Worm (Caenorhabditis elegans) whole organism, L1 larva: Measurements from ENCODE around the gene msp-3.

Experiments
- C04F5.9 ChIP-seq: sonication (generic microtip); optimal IDR thresholded peaks from 2 replicates; lab custom pipeline; 2016; ENCODE audit warnings: missing genetic modification characterization, missing compliant biosample characterization
- aha-1 ChIP-seq: fragments of 150-350 bp; optimal IDR thresholded peaks from 2 replicates; lab custom pipeline; 2014; ENCODE audit warnings: missing biosample characterization, missing genetic modification characterization
- aly-2 ChIP-seq: fragments of 150-350 bp; optimal IDR thresholded peaks from 2 replicates; lab custom pipeline; 2014; ENCODE audit warnings: missing biosample characterization, missing genetic modification characterization
- blmp-1 ChIP-seq: fragments of 150-350 bp; optimal IDR thresholded peaks from 2 replicates; lab custom pipeline; 2014; ENCODE audit warnings: missing biosample characterization, missing genetic modification characterization
- ceh-8 ChIP-seq: fragments of 200-800 bp; sonication (Bioruptor generic); optimal IDR thresholded peaks from 2 replicates; lab custom pipeline; 2018; ENCODE audit warnings: mild to moderate bottlenecking, missing genetic modification characterization, moderate library complexity, missing compliant biosample characterization
- ceh-90 ChIP-seq: sonication (generic microtip); optimal IDR thresholded peaks from 2 replicates; lab custom pipeline; 2016; ENCODE audit warnings: missing genetic modification characterization, missing compliant biosample characterization
- dpl-1 ChIP-seq, 3 experiments: fragments of 150-350 bp in 2 of 3; sonication (generic microtip) in 1 of 3; optimal IDR thresholded peaks; 2 replicates each; lab custom pipeline; 2014 to 2017; ENCODE audit warnings: missing biosample characterization in 3 of 3, missing genetic modification characterization in 3 of 3, missing genetic modification reagents in 3 of 3
- efl-1 ChIP-seq, 4 experiments: fragments of 150-350 bp; optimal IDR thresholded peaks in 3 of 4; peaks in 1 of 4; 1 replicate in 1 of 4; 2 replicates in 3 of 4; lab custom pipeline; 2014; ENCODE audit warnings: missing biosample characterization in 2 of 4, missing genetic modification characterization in 2 of 4, missing genetic modification reagents in 2 of 4
- efl-3 ChIP-seq: fragments of 200-800 bp; sonication (Bioruptor generic); optimal IDR thresholded peaks from 2 replicates; lab custom pipeline; 2018; ENCODE audit warnings: mild to moderate bottlenecking, missing genetic modification characterization, missing compliant biosample characterization
- egl-13 ChIP-seq: sonication (generic microtip); optimal IDR thresholded peaks from 2 replicates; lab custom pipeline; 2016; ENCODE audit warnings: missing genotype, missing genetic modification reagents, missing genetic modification characterization, missing compliant biosample characterization
- elt-2 ChIP-seq: sonication (generic microtip); optimal IDR thresholded peaks from 2 replicates; lab custom pipeline; 2016; ENCODE audit warnings: missing genetic modification characterization, mild to moderate bottlenecking, inconsistent platforms, missing compliant biosample characterization, missing genetic modification reagents
- elt-3 ChIP-seq, 6 experiments: fragments of 150-350 bp in 1 of 6; sonication (generic microtip); optimal IDR thresholded peaks; 2 replicates each; lab custom pipeline; 2017 to 2018; ENCODE audit warnings: missing biosample characterization in 6 of 6, missing genetic modification characterization in 6 of 6, inconsistent platforms in 1 of 6
- ets-5 ChIP-seq: fragments of 200-800 bp; sonication (Bioruptor generic); IDR thresholded peaks from 2 replicates; pipeline ENCODE4 v1.3.6; 2022; ENCODE audit warnings: missing genetic modification characterization, missing compliant biosample characterization
- fkh-8 ChIP-seq: sonication (generic microtip); optimal IDR thresholded peaks from 2 replicates; lab custom pipeline; 2016; ENCODE audit warnings: mild to moderate bottlenecking, missing genetic modification characterization, missing compliant biosample characterization
- hlh-17 ChIP-seq: fragments of 200-800 bp; sonication (Bioruptor generic); optimal IDR thresholded peaks from 2 replicates; lab custom pipeline; 2018; ENCODE audit warnings: missing genetic modification characterization, mild to moderate bottlenecking, missing compliant biosample characterization, moderate library complexity, borderline replicate concordance
- lin-13 ChIP-seq: fragments of 150-350 bp; optimal IDR thresholded peaks from 2 replicates; lab custom pipeline; 2014; ENCODE audit warnings: missing biosample characterization, missing genetic modification reagents, missing genetic modification characterization
- lin-14 ChIP-seq: fragments of 200-800 bp; sonication (Bioruptor generic); optimal IDR thresholded peaks from 2 replicates; lab custom pipeline; 2018; ENCODE audit warnings: mild to moderate bottlenecking, missing genetic modification characterization, moderate library complexity, missing compliant biosample characterization
- lin-35 ChIP-seq, 2 experiments: fragments of 150-350 bp; optimal IDR thresholded peaks; 2 replicates each; lab custom pipeline; 2014; ENCODE audit warnings: missing biosample characterization in 2 of 2, missing genetic modification characterization in 2 of 2, missing genetic modification reagents in 2 of 2
- lin-39 ChIP-seq: fragments of 150-350 bp; optimal IDR thresholded peaks from 2 replicates; lab custom pipeline; 2014; ENCODE audit warnings: missing biosample characterization, missing genetic modification reagents, missing genetic modification characterization
- nhr-12 ChIP-seq: sonication (generic microtip); optimal IDR thresholded peaks from 2 replicates; lab custom pipeline; 2017; ENCODE audit warnings: missing biosample characterization, missing genetic modification characterization
- nhr-77 ChIP-seq: fragments of 150-350 bp; optimal IDR thresholded peaks from 2 replicates; lab custom pipeline; 2014; ENCODE audit warnings: missing biosample characterization, missing genetic modification characterization
- nhr-90 ChIP-seq: sonication (generic microtip); optimal IDR thresholded peaks from 2 replicates; lab custom pipeline; 2016; ENCODE audit warnings: mild to moderate bottlenecking, missing genetic modification characterization, missing compliant biosample characterization; ENCODE audit not compliant: poor library complexity
- pag-3 ChIP-seq: sonication (generic microtip); optimal IDR thresholded peaks from 2 replicates; lab custom pipeline; 2017; ENCODE audit warnings: missing genetic modification characterization, mild to moderate bottlenecking, missing compliant biosample characterization, antibody characterized with exemption, borderline replicate concordance; ENCODE audit not compliant: insufficient read depth
- rnt-1 ChIP-seq: sonication (generic microtip); optimal IDR thresholded peaks from 2 replicates; lab custom pipeline; 2016; ENCODE audit warnings: mild to moderate bottlenecking, missing genetic modification characterization, moderate library complexity, missing compliant biosample characterization
- snu-23 ChIP-seq: sonication (generic microtip); optimal IDR thresholded peaks from 2 replicates; lab custom pipeline; 2016; ENCODE audit warnings: missing genetic modification characterization, missing compliant biosample characterization
- tbx-2 ChIP-seq: sonication (generic microtip); optimal IDR thresholded peaks from 2 replicates; lab custom pipeline; 2016; ENCODE audit warnings: missing genetic modification characterization, missing compliant biosample characterization
- unc-130 ChIP-seq: fragments of 150-350 bp; optimal IDR thresholded peaks from 2 replicates; lab custom pipeline; 2017; ENCODE audit warnings: missing biosample characterization, missing genetic modification characterization, inconsistent platforms
- unc-98 ChIP-seq: fragments of 200-800 bp; sonication (Bioruptor generic); IDR thresholded peaks from 2 replicates; pipeline ENCODE4 v1.3.6; 2022; ENCODE audit warnings: missing genetic modification characterization, missing compliant biosample characterization
- xbp-1 ChIP-seq: sonication (generic microtip); optimal IDR thresholded peaks from 2 replicates; lab custom pipeline; 2016; ENCODE audit warnings: missing genetic modification characterization, missing compliant biosample characterization
- zip-4 ChIP-seq: fragments of 200-800 bp; sonication (Bioruptor generic); optimal IDR thresholded peaks from 2 replicates; lab custom pipeline; 2018; ENCODE audit warnings: mild to moderate bottlenecking, missing genetic modification characterization, moderate library complexity, missing compliant biosample characterization
- ztf-11 ChIP-seq, 2 experiments: sonication (generic microtip); optimal IDR thresholded peaks; 2 replicates each; lab custom pipeline; 2016 to 2017; ENCODE audit warnings: missing genetic modification characterization in 2 of 2, missing biosample characterization in 1 of 2, missing compliant biosample characterization in 1 of 2

msp-3 gene

DNA sequence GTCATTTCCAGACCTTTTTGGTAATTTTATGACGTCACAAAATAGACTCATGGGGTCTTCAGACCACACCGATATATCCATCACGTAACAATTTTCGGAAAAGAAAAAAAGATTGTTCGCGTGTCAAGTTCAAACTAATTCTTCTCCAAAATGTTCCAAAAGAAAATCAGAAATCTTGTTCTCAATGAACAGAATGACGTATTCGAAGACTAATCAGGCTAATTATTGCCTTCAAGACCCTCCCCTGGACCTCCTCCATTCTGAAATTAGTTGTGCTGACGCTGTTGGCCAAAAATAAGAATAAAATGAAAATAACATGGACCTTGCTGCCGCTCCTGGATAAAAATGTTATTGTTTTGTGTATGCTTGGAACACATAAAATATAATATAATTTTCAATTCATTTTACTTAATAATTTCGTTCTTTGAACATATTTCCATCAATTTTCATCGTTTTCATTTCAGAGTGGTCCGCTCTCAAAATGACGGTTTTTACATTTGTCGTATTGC, 3.8 kb upstream of the msp-3 start, which contains the start of gene F26G1.15:
F26G1.15 (plus strand) TSS at position 459 of the 509 bp plus-strand sequence.
- TF ChIP-seq lin-39 (tag; lab: Kevin White, UChicago), result no peak
- TF ChIP-seq nhr-90 (tag; lab: Kevin White, UChicago), result no peak
- no peak for TF ChIP-seq efl-1 (optimal IDR thresholded peaks at IDR 0.05; lab: Kevin White, UChicago)
- peak in 1 of 2 experiments; percentile 53 for TF ChIP-seq efl-1 (GFP tag; optimal IDR thresholded peaks at IDR 0.05 in 1 of 2; lab: Kevin White, UChicago)
- TF ChIP-seq, all 84 proteins: peak for 1

DNA sequence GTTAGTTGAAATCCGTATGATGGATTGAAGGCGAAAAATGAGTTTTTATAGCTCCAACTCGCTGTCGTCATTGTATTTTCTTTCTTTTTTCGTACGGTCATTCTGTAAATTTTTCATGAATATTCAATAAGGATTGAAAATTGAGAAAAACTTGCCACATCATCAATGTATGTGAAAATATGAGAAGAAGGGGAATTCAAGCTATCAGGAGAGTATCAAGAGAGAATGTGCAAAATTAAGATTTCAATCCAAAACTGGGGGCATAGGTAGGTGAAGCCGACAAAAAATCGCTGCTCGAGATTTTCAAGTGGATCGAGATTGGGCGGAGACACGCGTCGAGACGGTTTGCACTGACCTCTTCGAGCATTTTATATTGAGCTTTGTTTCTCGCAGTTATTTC, 1.6 kb downstream of the msp-3 start, which contains the start of gene nep-12:
nep-12 (minus strand) TSS at position 101 of the 400 bp plus-strand sequence.
- TF ChIP-seq dpl-1 (GFP tag; optimal IDR thresholded peaks at IDR 0.05; lab: Kevin White, UChicago) (no peak), efl-3 (GFP tag; lab: Kevin White, UChicago) (no peak), rnt-1 (tag; lab: Kevin White, UChicago) (no peak), lin-35 (GFP tag; optimal IDR thresholded peaks at IDR 0.05; lab: Kevin White, UChicago) (no peak), unc-130 (tag; lab: Kevin White, UChicago) (no peak), lin-14 (GFP tag; lab: Kevin White, UChicago) (no peak), tbx-2 (tag; lab: Kevin White, UChicago) (no peak), ets-5 (GFP tag; lab: Robert Waterston, UW) (no peak), elt-2 (no peak), snu-23 (GFP tag; lab: Kevin White, UChicago) (no peak)

ce11 chrII:4779753-4780152, 6.3 kb downstream of the msp-3 start:
- no peak for TF ChIP-seq efl-1 (optimal IDR thresholded peaks at IDR 0.05; lab: Kevin White, UChicago)
- peak in 1 of 2 experiments; percentile 66 for TF ChIP-seq efl-1 (GFP tag; optimal IDR thresholded peaks at IDR 0.05 in 1 of 2; lab: Kevin White, UChicago)
- no peak for TF ChIP-seq fkh-8 (tag; lab: Kevin White, UChicago)
- no peak for TF ChIP-seq ets-5 (GFP tag; lab: Robert Waterston, UW)
- TF ChIP-seq aly-2 (tag; lab: Kevin White, UChicago), result no peak

- TF ChIP-seq elt-2 (peak; percentile 94), unc-130 (tag; lab: Kevin White, UChicago) (no peak), aly-2 (tag; lab: Kevin White, UChicago) (no peak), lin-14 (GFP tag; lab: Kevin White, UChicago) (peak; percentile 7), unc-98 (no peak), nhr-12 (no peak), elt-3 (tag; optimal IDR thresholded peaks at IDR 0.05; lab: Kevin White, UChicago) (peak in 1 of 6 experiments; percentile 34), pag-3 (tag; lab: Kevin White, UChicago) (no peak), C04F5.9 (tag; lab: Kevin White, UChicago) (no peak), fkh-8 (tag; lab: Kevin White, UChicago) (no peak), efl-3 (GFP tag; lab: Kevin White, UChicago) (no peak), blmp-1 (tag; lab: Kevin White, UChicago) (peak; percentile 31), ceh-90 (tag; lab: Kevin White, UChicago) (no peak)
- TF ChIP-seq, all 84 proteins: peak for 4
Measured at ce11 chrII:4776933-4777332, 9.1 kb downstream of the msp-3 start, which contains the start of gene F26G1.11. Gene F26G1.11 (plus strand): TSS chrII:4777137.

- TF ChIP-seq lin-13, result no peak
- no peak for TF ChIP-seq ceh-8 (GFP tag; lab: Kevin White, UChicago)
Measured at ce11 chrII:4775802-4776201, 10.3 kb downstream of the msp-3 start.

DNA sequence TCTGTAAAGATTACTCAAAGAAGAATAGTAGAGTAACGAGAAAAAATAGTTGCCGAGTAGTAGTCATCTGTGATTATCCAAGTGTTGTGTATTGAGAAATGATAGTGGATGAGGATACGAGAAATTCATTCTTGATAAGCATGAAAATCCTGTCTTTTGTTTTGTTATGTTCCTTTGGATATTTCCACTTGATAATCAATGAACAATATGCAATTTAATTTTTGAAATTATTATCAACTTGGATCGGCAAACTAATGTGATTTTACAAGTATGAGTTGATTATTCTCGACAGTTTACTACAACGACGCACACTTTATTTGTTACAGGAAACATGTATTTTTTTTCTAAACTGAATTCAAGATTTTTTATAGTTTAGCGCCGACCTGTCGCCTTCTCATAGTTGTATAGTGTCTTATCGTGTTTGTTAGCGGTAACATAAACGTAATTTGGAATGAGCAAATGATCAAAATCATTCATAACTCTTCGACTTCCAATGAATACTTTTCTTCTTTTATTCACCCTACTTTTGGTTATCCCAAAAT, 12.1 kb downstream of the msp-3 start, which contains the start of the genes F26G1.9 and F26G1.10:
F26G1.9 (minus strand) TSS at position 101 of the 542 bp plus-strand sequence.
F26G1.10 (plus strand) TSS at position 492 of the 542 bp plus-strand sequence.
- TF ChIP-seq xbp-1 (tag; lab: Kevin White, UChicago) (no peak), hlh-17 (no peak), rnt-1 (tag; lab: Kevin White, UChicago) (no peak), aha-1 (tag; lab: Kevin White, UChicago) (no peak), nhr-12 (no peak), unc-98 (no peak), fkh-8 (tag; lab: Kevin White, UChicago) (no peak), zip-4 (GFP tag; lab: Kevin White, UChicago) (no peak), ceh-8 (GFP tag; lab: Kevin White, UChicago) (no peak), nhr-77 (no peak), ztf-11 (tag; optimal IDR thresholded peaks at IDR 0.05; lab: Kevin White, UChicago) (no peak), aly-2 (tag; lab: Kevin White, UChicago) (no peak), C04F5.9 (tag; lab: Kevin White, UChicago) (no peak), egl-13 (tag; lab: Kevin White, UChicago) (no peak)
